Fruit fly (Drosophila melanogaster) whole organism, embryonic: ENCODE data around the gene Pvf1.

Source experiments
- Asciz ChIP-seq: fragments of 200-800 bp; sonication (Bioruptor generic); optimal IDR thresholded peaks from 2 replicates; lab custom pipeline; 2017; ENCODE audit warnings: missing biosample characterization, mild to moderate bottlenecking, missing genetic modification characterization, missing genetic modification reagents
- CG10321 ChIP-seq: fragments of 200-800 bp; sonication (Bioruptor generic); IDR thresholded peaks from 2 replicates; pipeline ENCODE4 v1.3.6; 2022; ENCODE audit warnings: missing biosample characterization, missing genetic modification characterization
- CG12299 ChIP-seq: fragments of 200-800 bp; sonication (Bioruptor generic); optimal IDR thresholded peaks from 2 replicates; lab custom pipeline; 2018; ENCODE audit warnings: missing biosample characterization, mild to moderate bottlenecking, missing genetic modification characterization
- CG12744 ChIP-seq: fragments of 200-800 bp; sonication (Bioruptor generic); optimal IDR thresholded peaks from 2 replicates; lab custom pipeline; 2016; ENCODE audit warnings: missing biosample characterization, missing genetic modification characterization
- CG14965 ChIP-seq: fragments of 200-800 bp; sonication (Bioruptor generic); optimal IDR thresholded peaks from 2 replicates; lab custom pipeline; 2016; ENCODE audit warnings: missing biosample characterization, missing genetic modification characterization, borderline replicate concordance
- CG1647 ChIP-seq: fragments of 200-800 bp; sonication (Bioruptor generic); optimal IDR thresholded peaks from 3 replicates; lab custom pipeline; 2016; ENCODE audit warnings: missing biosample characterization, missing genetic modification characterization
- CG17328 ChIP-seq: fragments of 200-800 bp; sonication (Bioruptor generic); IDR thresholded peaks from 2 replicates; pipeline ENCODE4 v1.3.6; 2022; ENCODE audit warnings: missing biosample characterization, missing genetic modification characterization
- CG1792 ChIP-seq: fragments of 200-800 bp; sonication (Bioruptor generic); optimal IDR thresholded peaks from 2 replicates; lab custom pipeline; 2016; ENCODE audit warnings: missing biosample characterization, missing genetic modification characterization
- CG18599 ChIP-seq: fragments of 200-800 bp; sonication (Bioruptor generic); optimal IDR thresholded peaks from 3 replicates; lab custom pipeline; 2017; ENCODE audit warnings: missing biosample characterization, missing genetic modification characterization, mild to moderate bottlenecking, moderate library complexity, missing genetic modification reagents
- CG2129 ChIP-seq: fragments of 200-800 bp; sonication (Bioruptor generic); IDR thresholded peaks from 2 replicates; pipeline ENCODE4 v1.3.6; 2022; ENCODE audit warnings: missing biosample characterization, missing genetic modification characterization; ENCODE audit not compliant: partially characterized antibody
- CG2678 ChIP-seq: fragments of 200-800 bp; sonication (Bioruptor generic); optimal IDR thresholded peaks from 3 replicates; lab custom pipeline; 2019; ENCODE audit warnings: missing biosample characterization, mild to moderate bottlenecking, missing genetic modification characterization, moderate library complexity
- CG2889 ChIP-seq: fragments of 200-800 bp; sonication (Bioruptor generic); IDR thresholded peaks from 3 replicates; pipeline ENCODE4 v1.3.6; 2022; ENCODE audit warnings: missing biosample characterization, missing genetic modification characterization
- CG31388 ChIP-seq: fragments of 200-800 bp; sonication (Bioruptor generic); optimal IDR thresholded peaks from 2 replicates; lab custom pipeline; 2016; ENCODE audit warnings: missing biosample characterization, missing genetic modification characterization
- CG3163 ChIP-seq: fragments of 200-800 bp; sonication (Bioruptor generic); optimal IDR thresholded peaks from 3 replicates; lab custom pipeline; 2016; ENCODE audit warnings: missing biosample characterization, missing genetic modification characterization
- CG33213 ChIP-seq: fragments of 200-800 bp; sonication (Bioruptor generic); optimal IDR thresholded peaks from 3 replicates; lab custom pipeline; 2016; ENCODE audit warnings: missing biosample characterization, missing genetic modification characterization
- CG33557 ChIP-seq: fragments of 200-800 bp; sonication (Bioruptor generic); optimal IDR thresholded peaks from 2 replicates; lab custom pipeline; 2019; ENCODE audit warnings: missing biosample characterization, mild to moderate bottlenecking, missing genetic modification characterization, moderate library complexity
- CG43689 ChIP-seq: fragments of 200-800 bp; sonication (Bioruptor generic); IDR thresholded peaks from 2 replicates; pipeline ENCODE4 v1.3.6; 2022; ENCODE audit warnings: missing biosample characterization, missing genetic modification characterization
- CG4617 ChIP-seq: fragments of 200-800 bp; sonication (Bioruptor generic); optimal IDR thresholded peaks from 3 replicates; lab custom pipeline; 2016; ENCODE audit warnings: missing biosample characterization, missing genetic modification characterization, borderline replicate concordance
- CG9727 ChIP-seq: fragments of 200-800 bp; sonication (Bioruptor generic); optimal IDR thresholded peaks from 3 replicates; lab custom pipeline; 2017; ENCODE audit warnings: missing biosample characterization, mild to moderate bottlenecking, missing genetic modification characterization
- Camta ChIP-seq: fragments of 200-800 bp; sonication (Bioruptor generic); optimal IDR thresholded peaks from 2 replicates; lab custom pipeline; 2016; ENCODE audit warnings: missing biosample characterization, missing genetic modification characterization
- Dad ChIP-seq: fragments of 200-800 bp; sonication (Bioruptor generic); optimal IDR thresholded peaks from 3 replicates; lab custom pipeline; 2016; ENCODE audit warnings: missing biosample characterization, missing genetic modification characterization
- Dip3 ChIP-seq: fragments of 200-800 bp; sonication (Bioruptor generic); optimal IDR thresholded peaks from 3 replicates; lab custom pipeline; 2016; ENCODE audit warnings: missing biosample characterization, missing genetic modification characterization
- Dref ChIP-seq: fragments of 200-800 bp; sonication (Bioruptor generic); IDR thresholded peaks from 2 replicates; pipeline ENCODE4 v1.3.6; 2022; ENCODE audit warnings: missing biosample characterization, missing genetic modification characterization
- Ets97D ChIP-seq: fragments of 200-800 bp; sonication (Bioruptor generic); optimal IDR thresholded peaks from 3 replicates; lab custom pipeline; 2016; ENCODE audit warnings: missing biosample characterization, missing genetic modification characterization
- Fer3 ChIP-seq: fragments of 200-800 bp; sonication (Bioruptor generic); optimal IDR thresholded peaks from 2 replicates; lab custom pipeline; 2018; ENCODE audit warnings: missing biosample characterization, mild to moderate bottlenecking, missing genetic modification characterization, moderate library complexity
- Gsc ChIP-seq: fragments of 200-800 bp; sonication (Bioruptor generic); IDR thresholded peaks from 2 replicates; pipeline ENCODE4 v1.3.6; 2022; ENCODE audit warnings: missing biosample characterization, missing genetic modification characterization
- HmgZ ChIP-seq: fragments of 200-800 bp; sonication (Bioruptor generic); optimal IDR thresholded peaks from 2 replicates; lab custom pipeline; 2018; ENCODE audit warnings: missing biosample characterization, mild to moderate bottlenecking, missing genetic modification characterization
- Hr51 ChIP-seq, 2 experiments: fragments of 200-800 bp; sonication (Bioruptor generic); optimal IDR thresholded peaks; 2 replicates in 1 of 2; 3 replicates in 1 of 2; lab custom pipeline; 2016 to 2018; ENCODE audit warnings: missing biosample characterization in 2 of 2, missing genetic modification characterization in 2 of 2, mild to moderate bottlenecking in 1 of 2, moderate library complexity in 1 of 2
- Kr ChIP-seq: fragments of 200-800 bp; sonication (Bioruptor generic); optimal IDR thresholded peaks from 2 replicates; lab custom pipeline; 2017; ENCODE audit warnings: missing biosample characterization, mild to moderate bottlenecking, missing genetic modification characterization
- Lhr ChIP-seq: fragments of 200-800 bp; sonication (Bioruptor generic); optimal IDR thresholded peaks from 3 replicates; lab custom pipeline; 2017; ENCODE audit warnings: mild to moderate bottlenecking, missing biosample characterization, missing genetic modification reagents, missing genetic modification characterization
- Mrtf ChIP-seq: fragments of 200-800 bp; sonication (Bioruptor generic); IDR thresholded peaks from 3 replicates; pipeline ENCODE4 v1.3.6; 2022; ENCODE audit warnings: missing biosample characterization, missing genetic modification characterization
- Opbp ChIP-seq: fragments of 200-800 bp; sonication (Bioruptor generic); IDR thresholded peaks from 3 replicates; pipeline ENCODE4 v1.3.6; 2022; ENCODE audit warnings: missing biosample characterization, missing genetic modification characterization; ENCODE audit not compliant: partially characterized antibody
- Side ChIP-seq: fragments of 200-800 bp; sonication (Bioruptor generic); optimal IDR thresholded peaks from 2 replicates; lab custom pipeline; 2016; ENCODE audit warnings: missing biosample characterization, missing genetic modification characterization
- Spps ChIP-seq: fragments of 200-800 bp; sonication (Bioruptor generic); optimal IDR thresholded peaks from 2 replicates; lab custom pipeline; 2018; ENCODE audit warnings: missing biosample characterization, mild to moderate bottlenecking, missing genetic modification characterization
- ash1 ChIP-seq: fragments of 200-800 bp; sonication (Bioruptor generic); optimal IDR thresholded peaks from 2 replicates; lab custom pipeline; 2018; ENCODE audit warnings: missing biosample characterization, mild to moderate bottlenecking, missing genetic modification characterization
- crc ChIP-seq: fragments of 200-800 bp; sonication (Bioruptor generic); optimal IDR thresholded peaks from 2 replicates; lab custom pipeline; 2016; ENCODE audit warnings: missing biosample characterization, missing genetic modification characterization
- fd3F ChIP-seq: fragments of 200-800 bp; sonication (Bioruptor generic); optimal IDR thresholded peaks from 2 replicates; lab custom pipeline; 2018; ENCODE audit warnings: missing biosample characterization, mild to moderate bottlenecking, missing genetic modification characterization, moderate library complexity
- ftz-f1 ChIP-seq: fragments of 200-800 bp; sonication (Bioruptor generic); optimal IDR thresholded peaks from 2 replicates; lab custom pipeline; 2016; ENCODE audit warnings: missing biosample characterization, missing genetic modification characterization
- gce ChIP-seq: fragments of 200-800 bp; sonication (Bioruptor generic); IDR thresholded peaks from 3 replicates; pipeline ENCODE4 v1.3.6; 2022; ENCODE audit warnings: missing biosample characterization, missing genetic modification characterization
- gsb ChIP-seq: fragments of 200-800 bp; sonication (Bioruptor generic); IDR thresholded peaks from 2 replicates; pipeline ENCODE4 v1.3.6; 2022; ENCODE audit warnings: missing biosample characterization, missing genetic modification characterization
- hkb ChIP-seq, 2 experiments: fragments of 200-800 bp in 1 of 2; fragments of >200 bp in 1 of 2; sonication (Bioruptor generic) in 1 of 2; IDR thresholded peaks in 1 of 2; optimal IDR thresholded peaks in 1 of 2; 2 replicates each; pipeline versions ENCODE4 v1.3.6 to Lab custom; 2017 to 2022; ENCODE audit warnings: missing biosample characterization in 1 of 2, missing genetic modification characterization in 1 of 2
- insv ChIP-seq, 2 experiments: fragments of 200-800 bp; sonication (Bioruptor generic); optimal IDR thresholded peaks; 3 replicates each; lab custom pipeline; 2016 to 2018; ENCODE audit warnings: missing biosample characterization in 2 of 2, missing genetic modification characterization in 2 of 2
- psq ChIP-seq: fragments of 200-800 bp; sonication (Bioruptor generic); optimal IDR thresholded peaks from 2 replicates; lab custom pipeline; 2017; ENCODE audit warnings: missing biosample characterization, missing genetic modification characterization
- pum ChIP-seq: fragments of 200-800 bp; sonication (Bioruptor generic); optimal IDR thresholded peaks from 2 replicates; lab custom pipeline; 2016; ENCODE audit warnings: missing biosample characterization, missing genetic modification characterization
- sc ChIP-seq, 3 experiments: fragments of >200 bp in 2 of 3; fragments of 200-800 bp in 1 of 3; sonication (Bioruptor generic) in 1 of 3; optimal IDR thresholded peaks; 2 replicates in 2 of 3; 3 replicates in 1 of 3; lab custom pipeline; 2017; ENCODE audit warnings: mild to moderate bottlenecking in 1 of 3, missing biosample characterization in 1 of 3, missing genetic modification characterization in 1 of 3, missing genetic modification reagents in 1 of 3
- seq ChIP-seq: fragments of 200-800 bp; sonication (Bioruptor generic); IDR thresholded peaks from 2 replicates; pipeline ENCODE4 v1.3.6; 2022; ENCODE audit warnings: missing biosample characterization, missing genetic modification characterization
- so ChIP-seq: fragments of 200-800 bp; sonication (Bioruptor generic); IDR thresholded peaks from 3 replicates; pipeline ENCODE4 v1.3.6; 2022; ENCODE audit warnings: missing biosample characterization, missing genetic modification characterization
- sob ChIP-seq: fragments of 200-800 bp; sonication (Bioruptor generic); IDR thresholded peaks from 2 replicates; pipeline ENCODE4 v1.3.6; 2022; ENCODE audit warnings: missing biosample characterization, missing genetic modification characterization
- tin ChIP-seq: fragments of 200-800 bp; sonication (Bioruptor generic); optimal IDR thresholded peaks from 3 replicates; lab custom pipeline; 2016; ENCODE audit warnings: missing biosample characterization, missing genetic modification characterization
- vfl ChIP-seq: fragments of 200-800 bp; sonication (Bioruptor generic); optimal IDR thresholded peaks from 2 replicates; lab custom pipeline; 2016; ENCODE audit warnings: missing biosample characterization, missing genetic modification characterization
- zfh2 ChIP-seq: fragments of 200-800 bp; sonication (Bioruptor generic); optimal IDR thresholded peaks from 2 replicates; lab custom pipeline; 2016; ENCODE audit warnings: missing biosample characterization, missing genetic modification characterization

Gene Pvf1

DNA sequence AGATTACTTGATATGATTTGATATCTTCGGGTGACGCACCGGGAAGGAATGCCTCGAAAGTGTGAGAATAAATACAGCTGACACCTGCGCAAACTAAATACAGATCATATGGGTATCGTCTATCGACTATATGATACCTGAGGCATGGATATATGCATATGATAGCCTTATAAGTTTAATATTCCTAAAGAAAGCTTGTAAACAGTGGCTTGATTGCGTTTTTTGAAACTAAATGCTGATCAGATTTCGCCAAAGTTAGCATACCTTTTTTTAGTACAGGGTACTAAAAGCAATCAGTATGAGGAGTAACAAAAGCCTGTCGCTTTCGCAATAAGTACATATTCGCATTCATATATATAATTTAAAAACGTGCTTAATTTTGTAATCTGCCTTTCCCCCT is 1.9 kb downstream of the Pvf1 start (continued):
- TF ChIP-seq Dip3 (GFP tag; lab: Kevin White, UChicago) (peak; percentile 27), CG1647 (GFP tag; lab: Kevin White, UChicago) (peak; percentile 28), HmgZ (no peak), ftz-f1 (no peak), Kr (GFP tag; lab: Kevin White, UChicago) (no peak), Opbp (GFP tag; lab: Robert Waterston, UW) (no peak), Ets97D (no peak), CG12299 (tag; lab: Kevin White, UChicago) (no peak), Asciz (peak; percentile 14), pum (GFP tag; lab: Kevin White, UChicago) (peak; percentile 17), Mrtf (GFP tag; lab: Robert Waterston, UW) (0 out of 3 replicates have a peak, but pooled peaks have one; percentile 15), seq (GFP tag; lab: Robert Waterston, UW) (no peak), crc (GFP tag; lab: Kevin White, UChicago) (no peak), Dref (GFP tag; lab: Robert Waterston, UW) (no peak), insv (GFP tag; optimal IDR thresholded peaks at IDR 0.05; lab: Kevin White, UChicago) (no peak), CG43689 (GFP tag; lab: Robert Waterston, UW) (no peak), vfl (no peak), sc (optimal IDR thresholded peaks at IDR 0.05; lab: Kevin White, UChicago) (no peak), sc (GFP tag; optimal IDR thresholded peaks at IDR 0.05; lab: Kevin White, UChicago) (no peak), Hr51 (GFP tag; optimal IDR thresholded peaks at IDR 0.05; lab: Kevin White, UChicago) (no peak), tin (GFP tag; lab: Kevin White, UChicago) (no peak), Dad (no peak), CG9727 (GFP tag; lab: Kevin White, UChicago) (peak; percentile 26), CG33213 (GFP tag; lab: Kevin White, UChicago) (no peak), hkb (optimal IDR thresholded peaks at IDR 0.05; lab: Kevin White, UChicago) (no peak), hkb (GFP tag; IDR thresholded peaks at IDR 0.05; lab: Robert Waterston, UW) (peak; percentile 47), CG14965 (GFP tag; lab: Kevin White, UChicago) (no peak), Lhr (GFP tag; lab: Kevin White, UChicago) (no peak), CG17328 (GFP tag; lab: Robert Waterston, UW) (no peak), CG10321 (GFP tag; lab: Robert Waterston, UW) (no peak), so (0 out of 3 replicates have a peak, but pooled peaks have one; percentile 44), fd3F (GFP tag; lab: Kevin White, UChicago) (no peak), Gsc (GFP tag; lab: Robert Waterston, UW) (no peak), Spps (tag; lab: Kevin White, UChicago) (no peak), CG4617 (GFP tag; lab: Kevin White, UChicago) (no peak), Camta (no peak), CG1792 (GFP tag; lab: Kevin White, UChicago) (no peak), zfh2 (GFP tag; lab: Kevin White, UChicago) (no peak), Fer3 (peak; percentile 41), CG33557 (GFP tag; lab: Kevin White, UChicago) (no peak), gce (GFP tag; lab: Robert Waterston, UW) (no peak), psq (GFP tag; lab: Kevin White, UChicago) (no peak), CG2129 (GFP tag; lab: Robert Waterston, UW) (no peak), CG2889 (GFP tag; lab: Robert Waterston, UW) (no peak), CG2678 (peak; percentile 34), CG12744 (GFP tag; lab: Kevin White, UChicago) (no peak), sob (GFP tag; lab: Robert Waterston, UW) (no peak), CG3163 (no peak), Side (GFP tag; lab: Kevin White, UChicago) (no peak), ash1 (no peak), gsb (GFP tag; lab: Robert Waterston, UW) (no peak), CG31388 (GFP tag; lab: Kevin White, UChicago) (no peak), CG18599 (peak; percentile 32)
